Worm (Caenorhabditis elegans) whole organism, young adult: ENCODE results near the gene zip-8.

Experiments used
- B0336.3 ChIP-seq: fragments of 200-800 bp; sonication (Bioruptor generic); IDR thresholded peaks from 2 replicates; pipeline ENCODE4 v1.3.6; 2022; ENCODE audit warnings: missing genetic modification characterization, missing compliant biosample characterization
- F49E8.2 ChIP-seq: sonication (generic microtip); optimal IDR thresholded peaks from 3 replicates; lab custom pipeline; 2017; ENCODE audit warnings: missing genetic modification characterization, mild to moderate bottlenecking, missing compliant biosample characterization, antibody characterized with exemption, moderate library complexity; ENCODE audit not compliant: insufficient read depth
- T26A5.8 ChIP-seq: sonication (generic microtip); optimal IDR thresholded peaks from 2 replicates; lab custom pipeline; 2016; ENCODE audit warnings: missing genetic modification characterization, missing compliant biosample characterization
- Y79H2A.3 ChIP-seq: fragments of 200-800 bp; sonication (Bioruptor generic); conservative IDR thresholded peaks from 2 replicates; pipeline ENCODE4 v1.3.6; 2022; ENCODE audit warnings: missing genetic modification reagents, missing genetic modification characterization, missing compliant biosample characterization
- Y95B8A.8 ChIP-seq: fragments of 200-800 bp; sonication (Bioruptor generic); IDR thresholded peaks from 2 replicates; pipeline ENCODE4 v1.3.6; 2022; ENCODE audit warnings: missing genetic modification reagents, missing genetic modification characterization, missing compliant biosample characterization
- ZK185.1 ChIP-seq: sonication (generic microtip); optimal IDR thresholded peaks from 2 replicates; lab custom pipeline; 2016; ENCODE audit warnings: mild to moderate bottlenecking, missing genetic modification characterization, missing compliant biosample characterization; ENCODE audit not compliant: poor library complexity, severe bottlenecking
- ama-1 ChIP-seq, 3 experiments: fragments of 150-350 bp in 1 of 3; sonication (generic microtip) in 2 of 3; optimal IDR thresholded peaks; 2 replicates each; lab custom pipeline; 2014 to 2018; ENCODE audit warnings: missing biosample characterization in 2 of 3, missing genetic modification characterization in 2 of 3, missing genetic modification reagents in 2 of 3
- atf-7 ChIP-seq: sonication (generic microtip); optimal IDR thresholded peaks from 2 replicates; lab custom pipeline; 2017; ENCODE audit warnings: mild to moderate bottlenecking, missing genetic modification characterization, missing compliant biosample characterization
- athp-1 ChIP-seq: sonication (generic microtip); optimal IDR thresholded peaks from 2 replicates; lab custom pipeline; 2017; ENCODE audit warnings: mild to moderate bottlenecking, missing genetic modification characterization, missing compliant biosample characterization
- attf-3 ChIP-seq: fragments of 200-800 bp; sonication (Bioruptor generic); conservative IDR thresholded peaks from 2 replicates; pipeline ENCODE4 v1.3.6; 2022; ENCODE audit warnings: missing genetic modification reagents, missing genetic modification characterization, missing compliant biosample characterization
- cebp-1 ChIP-seq, 2 experiments: fragments of 200-800 bp in 1 of 2; sonication (Bioruptor generic) in 1 of 2; sonication (generic microtip) in 1 of 2; IDR thresholded peaks in 1 of 2; optimal IDR thresholded peaks in 1 of 2; 2 replicates each; pipeline versions ENCODE4 v1.3.6 to Lab custom; 2017 to 2022; ENCODE audit warnings: missing compliant biosample characterization in 2 of 2, missing genetic modification characterization in 2 of 2, mild to moderate bottlenecking in 1 of 2, missing genetic modification reagents in 1 of 2, moderate library complexity in 1 of 2
- ceh-100 ChIP-seq: fragments of 200-800 bp; sonication (Bioruptor generic); IDR thresholded peaks from 2 replicates; pipeline ENCODE4 v1.3.6; 2022; ENCODE audit warnings: missing genetic modification reagents, missing genetic modification characterization, missing compliant biosample characterization
- ceh-27 ChIP-seq: fragments of 200-800 bp; sonication (Bioruptor generic); optimal IDR thresholded peaks from 2 replicates; lab custom pipeline; 2018; ENCODE audit warnings: mild to moderate bottlenecking, missing genetic modification characterization, moderate library complexity, missing compliant biosample characterization
- ceh-79 ChIP-seq: sonication (generic microtip); optimal IDR thresholded peaks from 2 replicates; lab custom pipeline; 2017; ENCODE audit warnings: mild to moderate bottlenecking, missing genetic modification characterization, missing compliant biosample characterization
- chd-7 ChIP-seq: sonication (generic microtip); optimal IDR thresholded peaks from 2 replicates; lab custom pipeline; 2016; ENCODE audit warnings: mild to moderate bottlenecking, missing genetic modification characterization, moderate library complexity, missing compliant biosample characterization
- die-1 ChIP-seq: sonication (generic microtip); optimal IDR thresholded peaks from 2 replicates; lab custom pipeline; 2016; ENCODE audit warnings: missing genotype, mild to moderate bottlenecking, missing genetic modification characterization, missing compliant biosample characterization
- egl-18 ChIP-seq: fragments of 200-800 bp; sonication (Bioruptor generic); IDR thresholded peaks from 2 replicates; pipeline ENCODE4 v1.3.6; 2022; ENCODE audit warnings: missing genetic modification reagents, missing genetic modification characterization, missing compliant biosample characterization
- ekl-4 ChIP-seq: fragments of 200-800 bp; sonication (Bioruptor generic); IDR thresholded peaks from 2 replicates; pipeline ENCODE4 v1.3.6; 2022; ENCODE audit warnings: missing genetic modification reagents, missing genetic modification characterization, missing compliant biosample characterization
- hrde-1 ChIP-seq: sonication (generic microtip); optimal IDR thresholded peaks from 2 replicates; lab custom pipeline; 2016; ENCODE audit warnings: missing genetic modification characterization, mild to moderate bottlenecking, missing compliant biosample characterization, moderate library complexity, missing genotype, missing genetic modification reagents, borderline replicate concordance
- hsf-1 ChIP-seq: fragments of 200-800 bp; sonication (Bioruptor generic); IDR thresholded peaks from 2 replicates; pipeline ENCODE4 v1.3.6; 2022; ENCODE audit warnings: missing genetic modification reagents, missing genetic modification characterization, missing compliant biosample characterization
- let-526 ChIP-seq: fragments of 200-800 bp; sonication (Bioruptor generic); IDR thresholded peaks from 2 replicates; pipeline ENCODE4 v1.3.6; 2022; ENCODE audit warnings: missing genetic modification reagents, missing genetic modification characterization, missing compliant biosample characterization
- let-607 ChIP-seq, 2 experiments: fragments of 200-800 bp in 1 of 2; sonication (Bioruptor generic) in 1 of 2; sonication (generic microtip) in 1 of 2; optimal IDR thresholded peaks; 2 replicates each; lab custom pipeline; 2016 to 2018; ENCODE audit warnings: mild to moderate bottlenecking in 2 of 2, missing compliant biosample characterization in 2 of 2, missing genetic modification characterization in 2 of 2, moderate library complexity in 2 of 2, missing genotype in 1 of 2
- lin-26 ChIP-seq: fragments of 200-800 bp; sonication (Bioruptor generic); IDR thresholded peaks from 2 replicates; pipeline ENCODE4 v1.3.6; 2022; ENCODE audit warnings: missing genetic modification reagents, missing genetic modification characterization, missing compliant biosample characterization
- lin-40 ChIP-seq: sonication (generic microtip); optimal IDR thresholded peaks from 2 replicates; lab custom pipeline; 2016; ENCODE audit warnings: missing genetic modification characterization, mild to moderate bottlenecking, missing compliant biosample characterization, missing genotype, missing genetic modification reagents
- lin-54 ChIP-seq: fragments of 200-800 bp; sonication (Bioruptor generic); optimal IDR thresholded peaks from 2 replicates; lab custom pipeline; 2018; ENCODE audit warnings: mild to moderate bottlenecking, missing genetic modification characterization, missing compliant biosample characterization
- lsl-1 ChIP-seq: fragments of 200-800 bp; sonication (Bioruptor generic); optimal IDR thresholded peaks from 2 replicates; lab custom pipeline; 2018; ENCODE audit warnings: mild to moderate bottlenecking, missing genetic modification characterization, moderate library complexity, missing compliant biosample characterization
- madf-6 ChIP-seq: fragments of 200-800 bp; sonication (Bioruptor generic); IDR thresholded peaks from 2 replicates; pipeline ENCODE4 v1.3.6; 2022; ENCODE audit warnings: missing genetic modification reagents, missing genetic modification characterization, missing compliant biosample characterization
- madf-8 ChIP-seq: fragments of 200-800 bp; sonication (Bioruptor generic); conservative IDR thresholded peaks from 2 replicates; pipeline ENCODE4 v1.3.6; 2022; ENCODE audit warnings: missing genetic modification reagents, missing genetic modification characterization, missing compliant biosample characterization
- mcd-1 ChIP-seq: fragments of 200-800 bp; sonication (Bioruptor generic); IDR thresholded peaks from 2 replicates; pipeline ENCODE4 v1.3.6; 2022; ENCODE audit warnings: missing genetic modification reagents, missing genetic modification characterization, missing compliant biosample characterization
- mes-4 ChIP-seq: sonication (generic microtip); optimal IDR thresholded peaks from 2 replicates; lab custom pipeline; 2016; ENCODE audit warnings: missing genotype, missing genetic modification characterization, missing compliant biosample characterization
- nfya-2 ChIP-seq: fragments of 200-800 bp; sonication (Bioruptor generic); IDR thresholded peaks from 2 replicates; pipeline ENCODE4 v1.3.6; 2022; ENCODE audit warnings: missing genetic modification reagents, missing genetic modification characterization, missing compliant biosample characterization
- nfyb-1 ChIP-seq: fragments of 200-800 bp; sonication (Bioruptor generic); IDR thresholded peaks from 2 replicates; pipeline ENCODE4 v1.3.6; 2022; ENCODE audit warnings: missing genetic modification reagents, missing genetic modification characterization, missing compliant biosample characterization
- rcor-1 ChIP-seq: fragments of 200-800 bp; sonication (Bioruptor generic); IDR thresholded peaks from 2 replicates; pipeline ENCODE4 v1.3.6; 2022; ENCODE audit warnings: missing genetic modification reagents, missing genetic modification characterization, missing compliant biosample characterization
- snpc-1.3 ChIP-seq: sonication (generic microtip); optimal IDR thresholded peaks from 2 replicates; lab custom pipeline; 2017; ENCODE audit warnings: missing genetic modification characterization, mild to moderate bottlenecking, missing compliant biosample characterization, antibody characterized with exemption, moderate library complexity, missing genotype, missing genetic modification reagents; ENCODE audit not compliant: insufficient read depth
- snpc-3.4 ChIP-seq: sonication (generic microtip); optimal IDR thresholded peaks from 2 replicates; lab custom pipeline; 2017; ENCODE audit warnings: missing genetic modification characterization, mild to moderate bottlenecking, missing compliant biosample characterization, antibody characterized with exemption, moderate library complexity, missing genotype, missing genetic modification reagents
- snpc-4 ChIP-seq, 5 experiments: fragments of 150-350 bp in 1 of 5; sonication (generic microtip) in 4 of 5; optimal IDR thresholded peaks; 2 replicates each; lab custom pipeline; 2014 to 2018; ENCODE audit warnings: missing genetic modification characterization in 5 of 5, missing biosample characterization in 3 of 5, antibody characterized with exemption in 2 of 5, mild to moderate bottlenecking in 2 of 5, missing compliant biosample characterization in 2 of 5, missing genotype in 2 of 5, moderate library complexity in 2 of 5, missing genetic modification reagents in 1 of 5
- somi-1 ChIP-seq: fragments of 200-800 bp; sonication (Bioruptor generic); optimal IDR thresholded peaks from 2 replicates; lab custom pipeline; 2018; ENCODE audit warnings: mild to moderate bottlenecking, missing genetic modification characterization, missing compliant biosample characterization
- tlf-1 ChIP-seq: fragments of 200-800 bp; sonication (Bioruptor generic); optimal IDR thresholded peaks from 2 replicates; lab custom pipeline; 2018; ENCODE audit warnings: mild to moderate bottlenecking, missing genetic modification characterization, missing compliant biosample characterization
- unc-130 ChIP-seq: sonication (generic microtip); optimal IDR thresholded peaks from 2 replicates; lab custom pipeline; 2016; ENCODE audit warnings: missing genetic modification reagents, missing genetic modification characterization, missing compliant biosample characterization
- unc-62 ChIP-seq: fragments of 150-350 bp; optimal IDR thresholded peaks from 2 replicates; lab custom pipeline; 2014; ENCODE audit warnings: missing biosample characterization, missing genetic modification reagents, missing genetic modification characterization
- xnd-1 ChIP-seq: sonication (generic microtip); optimal IDR thresholded peaks from 2 replicates; lab custom pipeline; 2016; ENCODE audit warnings: missing genotype, missing genetic modification reagents, missing genetic modification characterization, missing compliant biosample characterization
- zfh-2 ChIP-seq: fragments of 200-800 bp; sonication (Bioruptor generic); conservative IDR thresholded peaks from 2 replicates; pipeline ENCODE4 v1.3.6; 2022; ENCODE audit warnings: missing genetic modification reagents, missing genetic modification characterization, missing compliant biosample characterization
- zim-3 ChIP-seq: sonication (generic microtip); optimal IDR thresholded peaks from 2 replicates; lab custom pipeline; 2017; ENCODE audit warnings: mild to moderate bottlenecking, missing genetic modification characterization, moderate library complexity, missing compliant biosample characterization
- ztf-26 ChIP-seq: sonication (generic microtip); optimal IDR thresholded peaks from 2 replicates; lab custom pipeline; 2017; ENCODE audit warnings: missing genetic modification characterization, missing compliant biosample characterization
- ztf-3 ChIP-seq: fragments of 200-800 bp; sonication (Bioruptor generic); optimal IDR thresholded peaks from 2 replicates; lab custom pipeline; 2018; ENCODE audit warnings: mild to moderate bottlenecking, missing genetic modification characterization, missing compliant biosample characterization

zip-8 gene

ce11 chrIII:6462610-6463009 is 16.1 kb upstream of the zip-8 start, which contains the start of gene T26A5.8 (continued):
- TF ChIP-seq mcd-1 (GFP tag; lab: Robert Waterston, UW) (peak; percentile 47; the same call in 1 of the 2 replicates), attf-3 (GFP tag; lab: Robert Waterston, UW) (no peak), Y79H2A.3 (GFP tag; lab: Robert Waterston, UW) (0 out of 2 replicates have a peak, but pooled peaks have one; percentile 45), ama-1 (optimal IDR thresholded peaks at IDR 0.05; lab: Kevin White, UChicago) (peak; percentile 10), ama-1 (GFP tag; optimal IDR thresholded peaks at IDR 0.05; lab: Kevin White, UChicago) (peak in 1 of 2 experiments; percentile 33), xnd-1 (no peak), snpc-1.3 (tag; lab: Kevin White, UChicago) (peak; percentile 41), lin-26 (GFP tag; lab: Robert Waterston, UW) (0 out of 2 replicates have a peak, but pooled peaks have one; percentile 56), ceh-27 (GFP tag; lab: Kevin White, UChicago) (no peak), ztf-26 (tag; lab: Kevin White, UChicago) (peak; percentile 13), lsl-1 (GFP tag; lab: Kevin White, UChicago) (peak; percentile 24), B0336.3 (GFP tag; lab: Robert Waterston, UW) (peak; percentile 81), unc-62 (no peak), Y95B8A.8 (0 out of 2 replicates have a peak, but pooled peaks have one; percentile 12), hrde-1 (tag; lab: Kevin White, UChicago) (peak; percentile 82), egl-18 (GFP tag; lab: Robert Waterston, UW) (0 out of 2 replicates have a peak, but pooled peaks have one; percentile 42), ekl-4 (peak; percentile 88), ceh-100 (GFP tag; lab: Robert Waterston, UW) (peak; percentile 41; the same call in 1 of the 2 replicates), nfyb-1 (peak; percentile 56), F49E8.2 (tag; lab: Kevin White, UChicago) (peak; percentile 51), T26A5.8 (no peak), athp-1 (tag; lab: Kevin White, UChicago) (peak; percentile 75), lin-54 (GFP tag; lab: Kevin White, UChicago) (peak; percentile 63), ZK185.1 (tag; lab: Kevin White, UChicago) (peak; percentile 1), mes-4 (tag; lab: Kevin White, UChicago) (no peak), madf-6 (GFP tag; lab: Robert Waterston, UW) (peak; percentile 65), zim-3 (tag; lab: Kevin White, UChicago) (peak; percentile 50), chd-7 (tag; lab: Kevin White, UChicago) (peak; percentile 5), die-1 (tag; lab: Kevin White, UChicago) (peak; percentile 51), let-607 (tag; optimal IDR thresholded peaks at IDR 0.05; lab: Kevin White, UChicago) (peak in 1 of 2 experiments; percentile 24), unc-130 (GFP tag; lab: Kevin White, UChicago) (peak; percentile 22), hsf-1 (GFP tag; lab: Robert Waterston, UW) (peak; percentile 73), cebp-1 (GFP tag; IDR thresholded peaks at IDR 0.05; lab: Robert Waterston, UW) (no peak), cebp-1 (tag; optimal IDR thresholded peaks at IDR 0.05; lab: Kevin White, UChicago) (peak; percentile 26), rcor-1 (GFP tag; lab: Robert Waterston, UW) (no peak), zfh-2 (0 out of 2 replicates have a peak, but pooled peaks have one; percentile 22), snpc-3.4 (peak; percentile 73), tlf-1 (GFP tag; lab: Kevin White, UChicago) (peak; percentile 11), somi-1 (GFP tag; lab: Kevin White, UChicago) (no peak), ztf-3 (GFP tag; lab: Kevin White, UChicago) (peak; percentile 50), lin-40 (tag; lab: Kevin White, UChicago) (peak; percentile 39), ceh-79 (no peak), let-526 (no peak), snpc-4 (GFP tag; optimal IDR thresholded peaks at IDR 0.05; lab: Kevin White, UChicago) (no peak), snpc-4 (tag; optimal IDR thresholded peaks at IDR 0.05; lab: Kevin White, UChicago) (peak in 2 of 4 experiments; percentile 10 to 19), nfya-2 (GFP tag; lab: Robert Waterston, UW) (no peak), madf-8 (GFP tag; lab: Robert Waterston, UW) (no peak), atf-7 (peak; percentile 33)
